Fruit fly (Drosophila melanogaster): ENCODE data around the gene mRpS21.
A peak's percentile ranks its signal among the peaks of the same experiment; 100 is the strongest.

Gene mRpS21

DNA sequence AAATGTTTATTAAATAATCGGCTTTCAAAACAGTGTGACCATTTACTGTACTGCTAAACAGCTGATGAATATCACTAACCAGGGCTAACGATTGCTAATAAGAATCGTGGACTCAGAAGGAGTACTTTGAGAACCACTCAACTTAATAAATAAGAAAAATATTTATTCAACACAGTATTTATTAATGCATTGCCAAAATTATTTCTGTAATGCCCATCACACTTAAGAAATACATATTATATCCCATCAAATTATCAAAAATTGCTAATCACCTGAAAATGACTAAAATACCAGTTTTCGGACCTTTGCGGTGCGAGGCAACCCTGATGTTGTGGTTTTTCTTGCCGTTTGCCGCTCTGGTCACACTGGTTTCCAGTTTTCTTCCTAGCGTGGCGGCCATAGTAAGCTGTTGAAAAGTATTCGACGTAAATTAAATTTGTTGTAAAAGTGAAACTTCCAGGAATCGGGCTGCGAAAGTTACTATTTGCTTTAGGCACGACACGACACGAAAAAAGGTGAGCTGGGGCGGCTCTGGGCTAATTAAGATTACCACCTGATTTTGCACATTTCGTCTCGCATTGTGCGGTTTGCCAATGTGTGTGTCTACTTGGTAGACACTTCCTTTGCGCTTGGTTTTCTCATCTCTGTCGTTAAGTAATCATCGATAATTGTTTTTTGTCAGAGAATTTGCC lies at the start of gene mRpS21, which contains the start of gene Droj2 (continued):
- TF ChIP-seq Sry-δ (GFP tag; optimal IDR thresholded peaks at IDR 0.05) (peak; percentile 41), Max (GFP tag; optimal IDR thresholded peaks at IDR 0.05) (peak; percentile 25), Spps (tag; optimal IDR thresholded peaks at IDR 0.05) (no peak), otp (GFP tag; IDR thresholded peaks at IDR 0.05) (peak; percentile 26; the same call in 1 of the 3 replicates), fru (optimal IDR thresholded peaks at IDR 0.05) (no peak), eve (GFP tag; optimal IDR thresholded peaks at IDR 0.05) (no peak), fu2 (GFP tag; optimal IDR thresholded peaks at IDR 0.05) (no peak), ttk (GFP tag; IDR thresholded peaks at IDR 0.05) (no peak), Bdp1 (GFP tag; optimal IDR thresholded peaks at IDR 0.05) (peak; percentile 29), CG6683 (GFP tag; optimal IDR thresholded peaks at IDR 0.05) (no peak), CG18476 (GFP tag; optimal IDR thresholded peaks at IDR 0.05) (peak; percentile 16), sens (GFP tag) (peak; percentile 92), tgo (GFP tag; IDR thresholded peaks at IDR 0.05) (0 out of 3 replicates have a peak, but pooled peaks have one; percentile 17), CG3065 (GFP tag; optimal IDR thresholded peaks at IDR 0.05) (no peak), ab (GFP tag; optimal IDR thresholded peaks at IDR 0.05) (peak; percentile 25), Sox100B (GFP tag; optimal IDR thresholded peaks at IDR 0.05) (no peak), Opbp (GFP tag; IDR thresholded peaks at IDR 0.05; ENCODE audit: partially characterized antibody) (no peak), MTF-1 (GFP tag; optimal IDR thresholded peaks at IDR 0.05; ENCODE audit: borderline replicate concordance) (no peak), Mes4 (GFP tag; optimal IDR thresholded peaks at IDR 0.05) (no peak), D19A (tag; optimal IDR thresholded peaks at IDR 0.05) (peak; percentile 20), HLH3B (GFP tag; IDR thresholded peaks at IDR 0.05) (peak; percentile 21; the same call in 1 of the 2 replicates), shn (GFP tag; optimal IDR thresholded peaks at IDR 0.05) (no peak), ATbp (GFP tag; optimal IDR thresholded peaks at IDR 0.05) (no peak), ara (GFP tag; IDR thresholded peaks at IDR 0.05) (no peak), tin (GFP tag; optimal IDR thresholded peaks at IDR 0.05) (peak; percentile 57), CG8290 (GFP tag; optimal IDR thresholded peaks at IDR 0.05) (peak; percentile 28), CG8290 (tag; optimal IDR thresholded peaks at IDR 0.05) (peak in 1 of 2 experiments; percentile 17), Dip2 (GFP tag; IDR thresholded peaks at IDR 0.05) (no peak), Myb (GFP tag; optimal IDR thresholded peaks at IDR 0.05) (peak; percentile 48), unpg (GFP tag; optimal IDR thresholded peaks at IDR 0.05) (peak; percentile 18), Nf-YC (tag; optimal IDR thresholded peaks at IDR 0.05) (peak; percentile 67), NFAT (GFP tag; IDR thresholded peaks at IDR 0.05) (peak; percentile 52), H15 (GFP tag; IDR thresholded peaks at IDR 0.05) (0 out of 3 replicates have a peak, but pooled peaks have one; percentile 27), Atf3 (GFP tag; optimal IDR thresholded peaks at IDR 0.05) (no peak), Elba2 (GFP tag; optimal IDR thresholded peaks at IDR 0.05) (peak; percentile 95), Blimp-1 (GFP tag; optimal IDR thresholded peaks at IDR 0.05) (no peak), CG32767 (GFP tag; IDR thresholded peaks at IDR 0.05) (no peak), CG8359 (GFP tag; optimal IDR thresholded peaks at IDR 0.05; ENCODE audit: borderline replicate concordance) (no peak), sima (GFP tag; optimal IDR thresholded peaks at IDR 0.05) (no peak), CG18599 (GFP tag; optimal IDR thresholded peaks at IDR 0.05) (no peak), pfk (GFP tag; optimal IDR thresholded peaks at IDR 0.05) (no peak), CG13287 (GFP tag; IDR thresholded peaks at IDR 0.05; ENCODE audit: partially characterized antibody) (peak; percentile 48), trem (tag; optimal IDR thresholded peaks at IDR 0.05) (peak; percentile 62), cwo (GFP tag; optimal IDR thresholded peaks at IDR 0.05) (no peak), mld (GFP tag; IDR thresholded peaks at IDR 0.05; ENCODE audit: partially characterized antibody) (no peak), gcm (GFP tag; optimal IDR thresholded peaks at IDR 0.05) (no peak), tna (GFP tag; IDR thresholded peaks at IDR 0.05; ENCODE audit: partially characterized antibody) (no peak), CG4424 (GFP tag; optimal IDR thresholded peaks at IDR 0.05) (peak; percentile 36), tio (GFP tag; optimal IDR thresholded peaks at IDR 0.05) (no peak), NC2α (GFP tag; optimal IDR thresholded peaks at IDR 0.05) (no peak)
